Worm (Caenorhabditis elegans): ENCODE data around the gene acbp-5.

acbp-5 gene

ce11 chrIII:13624226-13624625, 17.3 kb downstream of the acbp-5 start, which contains the start of gene taf-9:
Gene taf-9 (plus strand): TSS chrIII:13624276.
- TF ChIP-seq aptf-3 (GFP tag; IDR thresholded peaks at IDR 0.05) (0 out of 2 replicates have a peak, but pooled peaks have one; percentile 12), F49E8.2 (tag; optimal IDR thresholded peaks at IDR 0.05; ENCODE audit: insufficient read depth) (no peak), F57C9.4 (tag; optimal IDR thresholded peaks at IDR 0.05) (no peak), sptf-2 (GFP tag; optimal IDR thresholded peaks at IDR 0.05) (no peak), egrh-3 (GFP tag; IDR thresholded peaks at IDR 0.05) (no peak), pbrm-1 (GFP tag; IDR thresholded peaks at IDR 0.05) (no peak), snpc-3.4 (tag; optimal IDR thresholded peaks at IDR 0.05) (peak; percentile 2), Y95B8A.8 (GFP tag; IDR thresholded peaks at IDR 0.05) (no peak), K12H6.12 (tag; optimal IDR thresholded peaks at IDR 0.05) (no peak), snpc-1.1 (tag; optimal IDR thresholded peaks at IDR 0.05; ENCODE audit: insufficient read depth) (no peak), him-1 (tag; optimal IDR thresholded peaks at IDR 0.05) (no peak), F37B4.10 (GFP tag; IDR thresholded peaks at IDR 0.05) (no peak), F22D6.2 (tag; optimal IDR thresholded peaks at IDR 0.05) (no peak), fkh-3 (tag; optimal IDR thresholded peaks at IDR 0.05) (no peak), hlh-12 (tag; optimal IDR thresholded peaks at IDR 0.05) (no peak), cebp-1 (GFP tag; IDR thresholded peaks at IDR 0.05) (no peak), cebp-1 (tag; optimal IDR thresholded peaks at IDR 0.05) (peak; percentile 14), attf-6 (GFP tag; IDR thresholded peaks at IDR 0.05) (0 out of 2 replicates have a peak, but pooled peaks have one; percentile 21), ZK185.1 (tag; optimal IDR thresholded peaks at IDR 0.05; ENCODE audit: poor library complexity, severe bottlenecking) (no peak), nhr-179 (tag; optimal IDR thresholded peaks at IDR 0.05) (no peak), efl-1 (GFP tag; optimal IDR thresholded peaks at IDR 0.05) (no peak), hlh-26 (GFP tag; conservative IDR thresholded peaks at IDR 0.05) (no peak), tbp1 (GFP tag; optimal IDR thresholded peaks at IDR 0.05) (no peak), F10E7.11 (tag; optimal IDR thresholded peaks at IDR 0.05) (peak; percentile 18), madf-6 (GFP tag; IDR thresholded peaks at IDR 0.05) (no peak), hsf-1 (GFP tag; IDR thresholded peaks at IDR 0.05) (0 out of 2 replicates have a peak, but pooled peaks have one; percentile 27), ama-1 (optimal IDR thresholded peaks at IDR 0.05) (no peak), ama-1 (GFP tag; optimal IDR thresholded peaks at IDR 0.05) (no peak), let-526 (GFP tag; IDR thresholded peaks at IDR 0.05) (no peak), madf-10 (tag; optimal IDR thresholded peaks at IDR 0.05) (no peak), madf-3 (GFP tag; IDR thresholded peaks at IDR 0.05) (no peak), hmg-1.2 (GFP tag; IDR thresholded peaks at IDR 0.05) (peak; percentile 6; the same call in 1 of the 2 replicates), lin-40 (tag; optimal IDR thresholded peaks at IDR 0.05) (no peak), madf-8 (GFP tag; conservative IDR thresholded peaks at IDR 0.05) (no peak), Y53G8AR.9 (GFP tag; conservative IDR thresholded peaks at IDR 0.05) (peak; percentile 58; the same call in 1 of the 2 replicates), F55B11.4 (tag; optimal IDR thresholded peaks at IDR 0.05; ENCODE audit: borderline replicate concordance, insufficient read depth) (no peak), B0019.2 (GFP tag; conservative IDR thresholded peaks at IDR 0.05) (no peak), attf-3 (GFP tag; conservative IDR thresholded peaks at IDR 0.05) (no peak), atf-7 (tag; optimal IDR thresholded peaks at IDR 0.05) (no peak), bed-1 (GFP tag; IDR thresholded peaks at IDR 0.05) (no peak), Y53F4B.3 (GFP tag; IDR thresholded peaks at IDR 0.05) (no peak), ztf-18 (tag; optimal IDR thresholded peaks at IDR 0.05) (no peak), dpff-1 (tag; optimal IDR thresholded peaks at IDR 0.05) (no peak), hmg-20 (GFP tag; IDR thresholded peaks at IDR 0.05) (no peak), ceh-58 (GFP tag; IDR thresholded peaks at IDR 0.05) (0 out of 2 replicates have a peak, but pooled peaks have one; percentile 39), rpc-1 (optimal IDR thresholded peaks at IDR 0.05) (no peak), rpc-1 (tag; optimal IDR thresholded peaks at IDR 0.05) (no peak), rcor-1 (GFP tag; IDR thresholded peaks at IDR 0.05) (no peak), nfyb-1 (GFP tag; IDR thresholded peaks at IDR 0.05) (no peak), repo-1 (tag; optimal IDR thresholded peaks at IDR 0.05) (peak; percentile 71)

Data from whole organism, young adult.